Worm (Caenorhabditis elegans) whole organism, mixed stage, embryonic: ENCODE measurements around the gene clec-187.

Experiments used
- elt-1 ChIP-seq: sonication (generic microtip); optimal IDR thresholded peaks from 2 replicates; lab custom pipeline; 2017; ENCODE audit warnings: missing genetic modification characterization, mild to moderate bottlenecking, missing compliant biosample characterization, antibody characterized with exemption, moderate library complexity, borderline replicate concordance; ENCODE audit not compliant: insufficient read depth
- unc-62 ChIP-seq: fragments of 150-350 bp; optimal IDR thresholded peaks from 2 replicates; lab custom pipeline; 2014; ENCODE audit warnings: missing biosample characterization, missing genetic modification reagents, missing genetic modification characterization

DNA sequence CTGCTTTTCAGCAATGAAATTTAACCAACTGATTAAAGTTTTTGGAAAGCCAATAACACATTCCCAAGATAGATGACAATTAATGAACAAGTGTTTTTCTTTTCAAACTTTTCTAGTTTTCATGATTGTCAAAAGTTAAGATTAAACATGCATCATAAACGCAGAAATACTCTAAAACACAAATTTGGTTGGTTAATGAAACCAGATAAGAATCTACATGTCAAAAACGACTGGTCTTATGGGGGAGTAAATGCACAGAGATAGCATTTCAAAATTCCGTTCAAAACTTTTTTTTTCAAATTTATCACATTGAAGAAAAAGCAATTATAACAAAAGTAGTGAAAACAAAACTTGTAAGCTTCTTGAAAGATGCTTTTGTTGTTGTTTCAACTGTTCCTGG lies 32.4 kb upstream of the clec-187 start:
- TF ChIP-seq unc-62, result no peak
- no peak for TF ChIP-seq elt-1 (tag; lab: Kevin White, UChicago)
